ENCODE assay signal across 2 worm cellular contexts in genomic region chrX:7153460-7153859, ce11.
TF ChIP-seq lines count a peak whose summit lies in the region.

No protein-coding gene starts in this region.

TF ChIP-seq in whole organism, L1 larva, 84 proteins besides CTCF, POLR2A, EP300 and RAD21 (continued from another document):
- TF ChIP-seq nhr-47 (tag; optimal IDR thresholded peaks at IDR 0.05; lab: Kevin White, UChicago) (no peak), nhr-11 (tag; optimal IDR thresholded peaks at IDR 0.05; lab: Kevin White, UChicago) (no peak), lin-13 (GFP tag; optimal IDR thresholded peaks at IDR 0.05; lab: Kevin White, UChicago) (no peak), ceh-8 (GFP tag; optimal IDR thresholded peaks at IDR 0.05; lab: Kevin White, UChicago) (no peak), elt-2 (tag; optimal IDR thresholded peaks at IDR 0.05; lab: Kevin White, UChicago) (no peak), nhr-85 (tag; lab: Kevin White, UChicago) (no peak), fkh-10 (GFP tag; optimal IDR thresholded peaks at IDR 0.05; lab: Kevin White, UChicago) (no peak), unc-98 (GFP tag; IDR thresholded peaks at IDR 0.05; lab: Robert Waterston, UW) (no peak), mab-9 (GFP tag; IDR thresholded peaks at IDR 0.05; lab: Robert Waterston, UW) (no peak), swsn-7 (tag; optimal IDR thresholded peaks at IDR 0.05; lab: Kevin White, UChicago) (peak; percentile 2), dpl-1 (GFP tag; optimal IDR thresholded peaks at IDR 0.05; lab: Kevin White, UChicago) (peak in 2 of 3 experiments; percentile 2 to 22), zag-1 (tag; optimal IDR thresholded peaks at IDR 0.05; lab: Kevin White, UChicago) (no peak), lin-14 (GFP tag; optimal IDR thresholded peaks at IDR 0.05; lab: Kevin White, UChicago) (peak; percentile 67), Y116A8C.19 (tag; optimal IDR thresholded peaks at IDR 0.05; lab: Kevin White, UChicago; ENCODE audit: borderline replicate concordance) (no peak), sptf-1 (tag; optimal IDR thresholded peaks at IDR 0.05; lab: Kevin White, UChicago) (no peak), isw-1 (GFP tag; IDR thresholded peaks at IDR 0.05; lab: Robert Waterston, UW) (no peak), sup-37 (GFP tag; optimal IDR thresholded peaks at IDR 0.05; lab: Kevin White, UChicago) (no peak), nhr-19 (GFP tag; conservative IDR thresholded peaks at IDR 0.05; lab: Robert Waterston, UW) (no peak), hlh-4 (tag; optimal IDR thresholded peaks at IDR 0.05; lab: Kevin White, UChicago) (no peak), aha-1 (tag; optimal IDR thresholded peaks at IDR 0.05; lab: Kevin White, UChicago) (no peak), pax-3 (tag; optimal IDR thresholded peaks at IDR 0.05; lab: Kevin White, UChicago) (no peak), unc-130 (tag; optimal IDR thresholded peaks at IDR 0.05; lab: Kevin White, UChicago) (peak; percentile 44), irx-1 (tag; optimal IDR thresholded peaks at IDR 0.05; lab: Kevin White, UChicago) (no peak), ceh-88 (GFP tag; IDR thresholded peaks at IDR 0.05; lab: Robert Waterston, UW) (no peak), mdl-1 (tag; optimal IDR thresholded peaks at IDR 0.05; lab: Kevin White, UChicago) (no peak), nhr-90 (tag; optimal IDR thresholded peaks at IDR 0.05; lab: Kevin White, UChicago; ENCODE audit: poor library complexity) (no peak), fkh-8 (tag; optimal IDR thresholded peaks at IDR 0.05; lab: Kevin White, UChicago) (no peak), hlh-17 (GFP tag; optimal IDR thresholded peaks at IDR 0.05; lab: Kevin White, UChicago; ENCODE audit: borderline replicate concordance) (no peak), ceh-63 (GFP tag; optimal IDR thresholded peaks at IDR 0.05; lab: Kevin White, UChicago) (no peak), pqm-1 (tag; optimal IDR thresholded peaks at IDR 0.05; lab: Kevin White, UChicago) (no peak), nhr-76 (tag; optimal IDR thresholded peaks at IDR 0.05; lab: Kevin White, UChicago) (no peak), unc-62 (GFP tag; optimal IDR thresholded peaks at IDR 0.05; lab: Kevin White, UChicago) (no peak), fkh-4 (tag; optimal IDR thresholded peaks at IDR 0.05; lab: Kevin White, UChicago; ENCODE audit: borderline replicate concordance) (no peak), alr-1 (tag; optimal IDR thresholded peaks at IDR 0.05; lab: Kevin White, UChicago; ENCODE audit: borderline replicate concordance) (no peak), xbp-1 (tag; optimal IDR thresholded peaks at IDR 0.05; lab: Kevin White, UChicago) (no peak), tlp-1 (tag; optimal IDR thresholded peaks at IDR 0.05; lab: Kevin White, UChicago) (no peak), efl-3 (GFP tag; optimal IDR thresholded peaks at IDR 0.05; lab: Kevin White, UChicago) (no peak), hpl-2 (GFP tag; optimal IDR thresholded peaks at IDR 0.05; lab: Kevin White, UChicago) (no peak), snpc-4 (tag; optimal IDR thresholded peaks at IDR 0.05; lab: Kevin White, UChicago) (no peak)
TF ChIP-seq in whole organism, L1 larva: peak in this region for 9.

TF ChIP-seq in whole organism, L4 larva, 104 proteins besides CTCF, POLR2A, EP300 and RAD21 (continued from another document):
- no peak for TF ChIP-seq Y75B8A.6 (GFP tag; IDR thresholded peaks at IDR 0.05; lab: Robert Waterston, UW)
TF ChIP-seq in whole organism, L4 larva: peak in this region for 3.
